Worm (Caenorhabditis elegans): ENCODE data around the gene F49H12.2.

F49H12.2 gene

DNA sequence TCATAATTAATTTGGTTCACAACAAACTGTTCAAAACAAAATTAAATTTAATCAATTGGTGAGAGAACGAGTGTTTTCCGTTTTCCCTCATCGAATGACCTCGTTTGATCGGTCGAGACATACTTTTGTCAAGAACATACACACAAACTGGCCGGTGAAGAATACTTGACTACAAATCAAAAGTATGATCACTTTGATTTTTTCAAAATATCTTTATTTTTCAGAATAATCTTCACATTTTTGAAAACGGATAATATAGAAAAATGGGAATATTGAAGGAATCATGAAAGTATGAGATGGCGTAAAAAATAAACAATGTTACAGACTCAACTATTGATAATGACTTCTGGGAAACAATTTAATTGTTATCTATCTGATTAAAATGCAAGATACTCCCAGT, 33.1 kb downstream of the F49H12.2 start, which contains the start of gene swip-10:
Gene swip-10 (minus strand): TSS at position 101 of the 400 bp plus-strand sequence.
- no peak for TF ChIP-seq nhr-179 (tag; optimal IDR thresholded peaks at IDR 0.05)

DNA sequence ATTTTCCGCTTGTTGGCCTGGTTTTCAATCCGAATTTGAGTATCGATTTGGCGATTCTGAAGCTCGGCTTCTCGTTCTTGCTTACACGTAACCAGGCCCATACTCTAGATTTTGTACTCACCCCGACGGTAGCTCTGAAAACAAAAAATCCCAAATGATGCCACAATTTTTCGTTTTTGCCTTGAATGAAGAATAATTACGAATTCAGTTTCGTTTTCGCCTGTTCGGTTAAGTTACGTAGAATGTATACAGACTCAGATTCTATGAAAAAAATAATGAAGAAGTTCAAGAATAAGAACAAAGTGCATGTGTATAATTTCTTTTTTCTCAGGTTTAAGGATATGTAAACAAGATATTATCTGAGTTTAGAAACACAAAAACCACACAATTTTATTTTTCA, 35.9 kb downstream of the F49H12.2 start, which contains the start of gene gpa-5:
Gene gpa-5 (minus strand): TSS at position 101 of the 400 bp plus-strand sequence.
- TF ChIP-seq sptf-2 (GFP tag; optimal IDR thresholded peaks at IDR 0.05) (no peak), lin-35 (GFP tag; optimal IDR thresholded peaks at IDR 0.05) (no peak), fkh-3 (tag; optimal IDR thresholded peaks at IDR 0.05) (no peak), attf-3 (GFP tag; conservative IDR thresholded peaks at IDR 0.05) (no peak), F49E8.2 (tag; optimal IDR thresholded peaks at IDR 0.05; ENCODE audit: insufficient read depth) (no peak), bed-2 (GFP tag; IDR thresholded peaks at IDR 0.05) (no peak), ceh-91 (GFP tag; IDR thresholded peaks at IDR 0.05) (no peak), zim-3 (tag; optimal IDR thresholded peaks at IDR 0.05) (no peak), tlf-1 (GFP tag; optimal IDR thresholded peaks at IDR 0.05) (no peak), ceh-58 (GFP tag; IDR thresholded peaks at IDR 0.05) (no peak)

ce11 chrX:2130141-2130540, 45.1 kb downstream of the F49H12.2 start, which contains the start of gene F53B1.8:
Gene F53B1.8, minus strand, starts transcription at chrX:2130241.
- TF ChIP-seq madf-6 (GFP tag; IDR thresholded peaks at IDR 0.05) (no peak), ztf-25 (GFP tag; IDR thresholded peaks at IDR 0.05) (no peak), madf-8 (GFP tag; conservative IDR thresholded peaks at IDR 0.05) (no peak), F22D6.2 (tag; optimal IDR thresholded peaks at IDR 0.05) (no peak), Y79H2A.3 (GFP tag; conservative IDR thresholded peaks at IDR 0.05) (no peak), hmg-1.2 (GFP tag; IDR thresholded peaks at IDR 0.05) (no peak), T26A5.8 (tag; optimal IDR thresholded peaks at IDR 0.05) (no peak), nhr-27 (tag; optimal IDR thresholded peaks at IDR 0.05) (no peak), B0035.1 (tag; optimal IDR thresholded peaks at IDR 0.05) (no peak), snpc-1.3 (tag; optimal IDR thresholded peaks at IDR 0.05; ENCODE audit: insufficient read depth) (no peak), mcd-1 (GFP tag; IDR thresholded peaks at IDR 0.05) (no peak), ceh-40 (GFP tag; IDR thresholded peaks at IDR 0.05) (no peak), let-526 (GFP tag; IDR thresholded peaks at IDR 0.05) (no peak), ceh-91 (GFP tag; IDR thresholded peaks at IDR 0.05) (no peak), somi-1 (GFP tag; optimal IDR thresholded peaks at IDR 0.05) (no peak)

- TF ChIP-seq F55B11.4 (tag; optimal IDR thresholded peaks at IDR 0.05; ENCODE audit: borderline replicate concordance, insufficient read depth): no peak
- no peak for TF ChIP-seq ekl-4 (GFP tag; IDR thresholded peaks at IDR 0.05)
- no peak for TF ChIP-seq ceh-58 (GFP tag; IDR thresholded peaks at IDR 0.05)
- no peak for TF ChIP-seq ztf-26 (tag; optimal IDR thresholded peaks at IDR 0.05)
- no peak for TF ChIP-seq mes-4 (tag; optimal IDR thresholded peaks at IDR 0.05)
Measured at ce11 chrX:2131650-2132049, 46.6 kb downstream of the F49H12.2 start, which contains the start of gene F53B1.9. Gene F53B1.9, minus strand, starts transcription at chrX:2131844.

Data from whole organism, young adult.